Fruit fly (Drosophila melanogaster) Kc167 (cell line): Measurements from ENCODE around the gene CG15475.

Source experiments
- Myc ChIP-seq: fragments of >200 bp; optimal IDR thresholded peaks from 2 replicates; lab custom pipeline; 2017; ENCODE audit warnings: missing external identifiers
- Sin3A ChIP-seq: fragments of >200 bp; optimal IDR thresholded peaks from 2 replicates; lab custom pipeline; 2018; ENCODE audit warnings: missing external identifiers
- h ChIP-seq: fragments of >200 bp; optimal IDR thresholded peaks from 3 replicates; lab custom pipeline; 2018; ENCODE audit warnings: missing external identifiers
- ttk ChIP-seq: sonication (Bioruptor generic); optimal IDR thresholded peaks from 2 replicates; lab custom pipeline; 2017; ENCODE audit warnings: missing external identifiers

DNA sequence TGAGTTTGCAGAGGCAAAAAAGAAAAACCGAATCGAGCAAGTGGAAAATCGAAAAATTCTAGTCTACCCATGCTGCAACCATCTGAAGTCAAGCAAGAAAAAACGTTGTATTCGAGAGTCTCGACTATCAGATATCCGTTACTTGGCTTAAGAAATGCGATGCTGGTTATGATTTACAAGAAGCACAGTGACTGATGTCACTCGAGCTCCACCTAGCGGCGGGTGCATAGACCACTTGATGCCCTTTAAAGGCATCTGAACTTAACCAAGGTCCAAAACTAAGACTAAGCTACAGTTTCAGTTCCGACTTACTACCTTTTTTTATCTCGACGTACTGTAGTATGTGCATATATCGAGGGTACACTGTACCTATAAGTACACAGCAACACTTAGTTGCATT is 38.4 kb upstream of the CG15475 start:
- TF ChIP-seq ttk (no peak), Sin3A (lab: Kevin White, UChicago) (no peak), Myc (lab: Kevin White, UChicago) (no peak), h (lab: Kevin White, UChicago) (no peak)
